Worm (Caenorhabditis elegans) whole organism, L3 larva: Measurements from ENCODE around the gene F48E8.4.
A peak's percentile ranks its signal among the peaks of the same experiment; 100 is the strongest.

Experiments
- R02D3.7 ChIP-seq: fragments of 150-350 bp; optimal IDR thresholded peaks from 2 replicates; lab custom pipeline; 2014; ENCODE audit warnings: missing biosample characterization, missing genetic modification characterization
- ZK546.5 ChIP-seq: sonication (generic microtip); optimal IDR thresholded peaks from 2 replicates; lab custom pipeline; 2017; ENCODE audit warnings: missing biosample characterization, missing genetic modification characterization
- aly-2 ChIP-seq: fragments of 150-350 bp; optimal IDR thresholded peaks from 2 replicates; lab custom pipeline; 2014; ENCODE audit warnings: missing biosample characterization, missing genetic modification characterization
- ama-1 ChIP-seq: fragments of 150-350 bp; optimal IDR thresholded peaks from 2 replicates; lab custom pipeline; 2018
- ceh-16 ChIP-seq: sonication (generic microtip); optimal IDR thresholded peaks from 2 replicates; lab custom pipeline; 2017; ENCODE audit warnings: missing biosample characterization, missing genetic modification characterization
- ceh-28 ChIP-seq: fragments of 150-350 bp; optimal IDR thresholded peaks from 2 replicates; lab custom pipeline; 2014; ENCODE audit warnings: missing biosample characterization, missing genetic modification reagents, missing genetic modification characterization
- ceh-82 ChIP-seq: fragments of 150-350 bp; optimal IDR thresholded peaks from 2 replicates; lab custom pipeline; 2014; ENCODE audit warnings: missing biosample characterization, missing genetic modification characterization
- ceh-9 ChIP-seq: sonication (generic microtip); optimal IDR thresholded peaks from 2 replicates; lab custom pipeline; 2018; ENCODE audit warnings: missing biosample characterization, missing genetic modification characterization
- daf-12 ChIP-seq: fragments of 150-350 bp; optimal IDR thresholded peaks from 2 replicates; lab custom pipeline; 2014; ENCODE audit warnings: missing biosample characterization, missing genetic modification reagents, missing genetic modification characterization
- egl-27 ChIP-seq: sonication (generic microtip); optimal IDR thresholded peaks from 4 replicates; lab custom pipeline; 2017; ENCODE audit warnings: missing biosample characterization, missing genetic modification reagents, missing genetic modification characterization
- egl-5 ChIP-seq: fragments of 150-350 bp; optimal IDR thresholded peaks from 2 replicates; lab custom pipeline; 2017; ENCODE audit warnings: missing biosample characterization, missing genetic modification reagents, missing genetic modification characterization, inconsistent platforms
- elt-1 ChIP-seq: fragments of 150-350 bp; optimal IDR thresholded peaks from 2 replicates; lab custom pipeline; 2014; ENCODE audit warnings: missing biosample characterization, missing genetic modification characterization
- elt-2 ChIP-seq: sonication (generic microtip); optimal IDR thresholded peaks from 2 replicates; lab custom pipeline; 2016; ENCODE audit warnings: missing genetic modification reagents, mild to moderate bottlenecking, missing genetic modification characterization, missing compliant biosample characterization
- elt-3 ChIP-seq, 3 experiments: fragments of 150-350 bp in 1 of 3; sonication (generic microtip) in 2 of 3; optimal IDR thresholded peaks; 2 replicates in 2 of 3; 4 replicates in 1 of 3; lab custom pipeline; 2014 to 2017; ENCODE audit warnings: missing biosample characterization in 3 of 3, missing genetic modification characterization in 3 of 3
- eor-1 ChIP-seq, 2 experiments: fragments of 150-350 bp; optimal IDR thresholded peaks; 2 replicates each; lab custom pipeline; 2014 to 2018; ENCODE audit warnings: missing biosample characterization in 2 of 2, missing genetic modification characterization in 2 of 2
- fkh-10 ChIP-seq: sonication (generic microtip); optimal IDR thresholded peaks from 2 replicates; lab custom pipeline; 2017; ENCODE audit warnings: missing biosample characterization, missing genetic modification reagents, missing genetic modification characterization
- fkh-2 ChIP-seq: fragments of 150-350 bp; optimal IDR thresholded peaks from 2 replicates; lab custom pipeline; 2014; ENCODE audit warnings: missing biosample characterization, missing genetic modification reagents, missing genetic modification characterization
- fos-1 ChIP-seq: fragments of 150-350 bp; optimal IDR thresholded peaks from 2 replicates; lab custom pipeline; 2014; ENCODE audit warnings: missing biosample characterization, missing genetic modification characterization
- hmg-11 ChIP-seq: sonication (generic microtip); optimal IDR thresholded peaks from 2 replicates; lab custom pipeline; 2016; ENCODE audit warnings: missing genetic modification characterization, missing compliant biosample characterization
- jun-1 ChIP-seq: fragments of 150-350 bp; optimal IDR thresholded peaks from 2 replicates; lab custom pipeline; 2014; ENCODE audit warnings: missing biosample characterization, missing genetic modification reagents, missing genetic modification characterization
- lin-15B ChIP-seq: fragments of 150-350 bp; optimal IDR thresholded peaks from 2 replicates; lab custom pipeline; 2014; ENCODE audit warnings: missing biosample characterization, missing genetic modification characterization
- lin-39 ChIP-seq: fragments of 150-350 bp; optimal IDR thresholded peaks from 2 replicates; lab custom pipeline; 2018; ENCODE audit warnings: missing biosample characterization, missing genetic modification reagents, missing genetic modification characterization
- lsy-12 ChIP-seq: sonication (generic microtip); optimal IDR thresholded peaks from 2 replicates; lab custom pipeline; 2016; ENCODE audit warnings: mild to moderate bottlenecking, missing genetic modification characterization, missing compliant biosample characterization
- mdl-1 ChIP-seq: fragments of 150-350 bp; optimal IDR thresholded peaks from 2 replicates; lab custom pipeline; 2014; ENCODE audit warnings: missing biosample characterization, missing genetic modification characterization
- mml-1 ChIP-seq: fragments of 150-350 bp; sonication (generic microtip); optimal IDR thresholded peaks from 3 replicates; lab custom pipeline; 2014; ENCODE audit warnings: missing biosample characterization, missing genetic modification characterization
- nfya-1 ChIP-seq: sonication (generic microtip); optimal IDR thresholded peaks from 2 replicates; lab custom pipeline; 2017; ENCODE audit warnings: missing genetic modification characterization, mild to moderate bottlenecking, missing compliant biosample characterization, antibody characterized with exemption, moderate library complexity; ENCODE audit not compliant: insufficient read depth
- nhr-11 ChIP-seq: fragments of 150-350 bp; optimal IDR thresholded peaks from 2 replicates; lab custom pipeline; 2014; ENCODE audit warnings: missing biosample characterization, missing genetic modification characterization
- nhr-12 ChIP-seq: fragments of 150-350 bp; optimal IDR thresholded peaks from 2 replicates; lab custom pipeline; 2014; ENCODE audit warnings: missing biosample characterization, missing genetic modification characterization
- nhr-23 ChIP-seq: fragments of 150-350 bp; optimal IDR thresholded peaks from 2 replicates; lab custom pipeline; 2014; ENCODE audit warnings: missing biosample characterization, missing genetic modification reagents, missing genetic modification characterization
- nhr-237 ChIP-seq: fragments of 150-350 bp; optimal IDR thresholded peaks from 2 replicates; lab custom pipeline; 2014; ENCODE audit warnings: missing biosample characterization, missing genetic modification characterization
- nhr-25 ChIP-seq: sonication (generic microtip); optimal IDR thresholded peaks from 2 replicates; lab custom pipeline; 2017; ENCODE audit warnings: missing biosample characterization, missing genetic modification characterization
- nhr-28 ChIP-seq: fragments of 150-350 bp; optimal IDR thresholded peaks from 2 replicates; lab custom pipeline; 2014; ENCODE audit warnings: missing biosample characterization, missing genetic modification characterization
- nhr-43 ChIP-seq: sonication (generic microtip); optimal IDR thresholded peaks from 2 replicates; lab custom pipeline; 2016; ENCODE audit warnings: mild to moderate bottlenecking, missing genetic modification characterization, missing compliant biosample characterization; ENCODE audit not compliant: poor library complexity, severe bottlenecking
- nhr-67 ChIP-seq: fragments of 150-350 bp; optimal IDR thresholded peaks from 2 replicates; lab custom pipeline; 2014; ENCODE audit warnings: missing biosample characterization, missing genetic modification characterization
- nhr-76 ChIP-seq: fragments of 150-350 bp; sonication (generic microtip); optimal IDR thresholded peaks from 5 replicates; lab custom pipeline; 2014; ENCODE audit warnings: missing biosample characterization, missing genetic modification characterization
- nhr-77 ChIP-seq: fragments of 150-350 bp; optimal IDR thresholded peaks from 2 replicates; lab custom pipeline; 2014; ENCODE audit warnings: missing biosample characterization, missing genetic modification characterization
- pha-4 ChIP-seq: fragments of 150-350 bp; optimal IDR thresholded peaks from 2 replicates; lab custom pipeline; 2014; ENCODE audit warnings: missing biosample characterization, missing genetic modification reagents, missing genetic modification characterization
- pqm-1 ChIP-seq: fragments of 150-350 bp; optimal IDR thresholded peaks from 2 replicates; lab custom pipeline; 2017; ENCODE audit warnings: missing biosample characterization, missing genetic modification characterization, inconsistent platforms
- sea-2 ChIP-seq: fragments of 150-350 bp; sonication (generic microtip); optimal IDR thresholded peaks from 4 replicates; lab custom pipeline; 2014; ENCODE audit warnings: missing biosample characterization, missing genetic modification reagents, missing genetic modification characterization
- skn-1 ChIP-seq: fragments of 150-350 bp; optimal IDR thresholded peaks from 2 replicates; lab custom pipeline; 2014; ENCODE audit warnings: missing biosample characterization, missing genetic modification characterization
- snpc-4 ChIP-seq: fragments of 150-350 bp; optimal IDR thresholded peaks from 2 replicates; lab custom pipeline; 2014; ENCODE audit warnings: missing biosample characterization, missing genetic modification characterization
- tbx-2 ChIP-seq: sonication (generic microtip); optimal IDR thresholded peaks from 2 replicates; lab custom pipeline; 2016; ENCODE audit warnings: mild to moderate bottlenecking, missing genetic modification characterization, missing compliant biosample characterization
- unc-39 ChIP-seq: sonication (generic microtip); optimal IDR thresholded peaks from 4 replicates; lab custom pipeline; 2017; ENCODE audit warnings: missing biosample characterization, missing genetic modification characterization
- unc-62 ChIP-seq: fragments of 150-350 bp; sonication (generic microtip); optimal IDR thresholded peaks from 4 replicates; lab custom pipeline; 2014; ENCODE audit warnings: missing biosample characterization, missing genetic modification reagents, missing genetic modification characterization
- zag-1 ChIP-seq: fragments of 150-350 bp; optimal IDR thresholded peaks from 2 replicates; lab custom pipeline; 2014; ENCODE audit warnings: missing biosample characterization, missing genetic modification characterization
- ztf-11 ChIP-seq: fragments of 150-350 bp; optimal IDR thresholded peaks from 2 replicates; lab custom pipeline; 2014; ENCODE audit warnings: missing biosample characterization, missing genetic modification characterization
- ztf-4 ChIP-seq: fragments of 150-350 bp; optimal IDR thresholded peaks from 2 replicates; lab custom pipeline; 2014; ENCODE audit warnings: missing biosample characterization, missing genetic modification characterization

The F48E8.4 gene

ce11 chrIII:5442711-5443253 lies 10.6 kb upstream of the F48E8.4 start, which contains the start of the genes T24G10.2 and disl-2:
TSS of gene T24G10.2 (minus strand) at chrIII:5442761.
TSS of gene disl-2 (plus strand) at chrIII:5443167.
- TF ChIP-seq nhr-77 (tag; lab: Kevin White, UChicago) = no peak
- no peak for TF ChIP-seq egl-5 (tag; lab: Kevin White, UChicago)
- TF ChIP-seq ceh-82 = no peak
- no peak for TF ChIP-seq fos-1
- no peak for TF ChIP-seq mml-1
- no peak for TF ChIP-seq daf-12
- peak; percentile 92 for TF ChIP-seq nfya-1
- no peak for TF ChIP-seq eor-1 (tag; optimal IDR thresholded peaks at IDR 0.05; lab: Kevin White, UChicago)
- peak; percentile 12 for TF ChIP-seq pqm-1 (tag; lab: Kevin White, UChicago)
- TF ChIP-seq ceh-28 = peak; percentile 30
- TF ChIP-seq ceh-16 = no peak
- TF ChIP-seq ztf-11 (tag; lab: Kevin White, UChicago) = no peak
- no peak for TF ChIP-seq nhr-12
- TF ChIP-seq ceh-9 (tag; lab: Kevin White, UChicago) = no peak
- peak; percentile 44 for TF ChIP-seq lin-39 (tag; lab: Kevin White, UChicago)
- peak; percentile 61 for TF ChIP-seq snpc-4
- no peak for TF ChIP-seq nhr-67 (tag; lab: Kevin White, UChicago)
- no peak for TF ChIP-seq unc-62
- no peak for TF ChIP-seq ztf-4 (tag; lab: Kevin White, UChicago)
- TF ChIP-seq tbx-2 (tag; lab: Kevin White, UChicago) = no peak
- no peak for TF ChIP-seq skn-1 (tag; lab: Kevin White, UChicago)
- TF ChIP-seq fkh-2 (tag; lab: Kevin White, UChicago) = no peak
- peak; percentile 67 for TF ChIP-seq lin-15B (tag; lab: Kevin White, UChicago)
- no peak for TF ChIP-seq egl-27
- TF ChIP-seq fkh-10 (GFP tag; lab: Kevin White, UChicago) = no peak
- no peak for TF ChIP-seq R02D3.7
- TF ChIP-seq sea-2 (GFP tag; lab: Kevin White, UChicago) = no peak
- TF ChIP-seq zag-1 (tag; lab: Kevin White, UChicago) = no peak
- TF ChIP-seq unc-39 (tag; lab: Kevin White, UChicago) = no peak
- TF ChIP-seq jun-1 (tag; lab: Kevin White, UChicago) = no peak
- TF ChIP-seq nhr-25 (tag; lab: Kevin White, UChicago) = peak; percentile 48
- TF ChIP-seq nhr-43 (tag; lab: Kevin White, UChicago) = no peak
- TF ChIP-seq mdl-1 = no peak
- TF ChIP-seq nhr-237 (tag; lab: Kevin White, UChicago) = no peak
- peak; percentile 58 for TF ChIP-seq ama-1
- TF ChIP-seq elt-3 (tag; optimal IDR thresholded peaks at IDR 0.05; lab: Kevin White, UChicago) = no peak
- no peak for TF ChIP-seq lsy-12 (tag; lab: Kevin White, UChicago)
- no peak for TF ChIP-seq nhr-28 (tag; lab: Kevin White, UChicago)
- no peak for TF ChIP-seq aly-2 (tag; lab: Kevin White, UChicago)
- TF ChIP-seq nhr-23 (tag; lab: Kevin White, UChicago) = peak; percentile 45
- TF ChIP-seq hmg-11 = peak; percentile 43
- TF ChIP-seq pha-4 (tag; lab: Kevin White, UChicago) = peak; percentile 86
- peak; percentile 84 for TF ChIP-seq nhr-76 (tag; lab: Kevin White, UChicago)
- TF ChIP-seq elt-2 = peak; percentile 13
- TF ChIP-seq nhr-11 (tag; lab: Kevin White, UChicago) = no peak
- no peak for TF ChIP-seq elt-1 (tag; lab: Kevin White, UChicago)
- no peak for TF ChIP-seq ZK546.5 (tag; lab: Kevin White, UChicago)
